Worm (Caenorhabditis elegans): ENCODE data around the gene F44E2.8.

The F44E2.8 gene

DNA sequence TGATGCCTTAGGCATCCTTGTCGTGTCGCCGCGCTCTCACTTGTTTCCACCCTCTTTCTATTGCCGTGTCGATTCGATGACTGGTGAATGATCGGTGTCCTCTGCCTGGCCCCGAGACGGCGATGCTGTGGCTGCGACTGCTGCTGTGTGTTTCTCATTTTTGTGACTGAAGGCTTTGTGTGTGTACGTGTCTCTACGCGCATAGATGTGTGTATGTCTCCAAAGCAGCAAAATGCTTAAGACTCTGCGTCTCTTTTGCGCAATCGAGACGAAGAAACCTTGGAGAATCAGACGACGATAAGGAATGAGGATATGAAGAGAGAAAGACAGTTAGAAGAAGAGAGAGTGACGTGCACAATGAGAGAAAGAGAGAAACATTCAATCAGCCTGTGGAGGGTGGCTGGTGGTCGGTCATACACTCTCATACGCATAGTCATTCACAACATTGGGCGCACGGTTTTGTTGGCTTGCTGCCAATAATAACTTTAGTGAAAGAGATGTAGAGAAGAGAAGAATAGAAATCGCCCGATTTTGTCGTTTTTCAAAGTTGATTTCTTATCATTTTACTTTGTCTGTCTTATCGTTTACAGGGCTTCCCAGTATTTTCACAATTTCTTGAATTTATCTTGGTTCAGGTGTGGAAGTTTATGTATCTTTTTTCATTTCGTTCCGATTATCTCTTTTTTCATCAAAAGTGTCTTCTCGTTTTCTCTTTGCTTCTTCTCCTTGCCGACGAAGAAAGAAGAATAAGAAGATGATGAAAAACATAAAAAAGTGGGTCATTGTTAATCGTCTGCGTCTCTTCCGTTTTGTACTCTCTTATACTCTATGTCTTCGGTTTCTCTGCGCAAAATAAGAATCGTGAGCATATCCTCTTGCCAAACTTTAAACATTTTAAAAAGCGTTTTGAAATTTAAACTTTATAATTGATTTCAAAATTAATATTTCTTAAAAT lies 47.5 kb downstream of the F44E2.8 start (continued):
- TF ChIP-seq ama-1 (optimal IDR thresholded peaks at IDR 0.05) (peak; percentile 42), nhr-76 (tag; optimal IDR thresholded peaks at IDR 0.05) (no peak), cey-2 (tag; optimal IDR thresholded peaks at IDR 0.05; ENCODE audit: borderline replicate concordance, insufficient read depth) (peak; percentile 88), zfp-2 (tag; optimal IDR thresholded peaks at IDR 0.05) (no peak), hlh-30 (tag; optimal IDR thresholded peaks at IDR 0.05; ENCODE audit: insufficient read depth) (peak; percentile 98), nhr-11 (tag; optimal IDR thresholded peaks at IDR 0.05) (peak; percentile 96), F10B5.3 (tag; optimal IDR thresholded peaks at IDR 0.05) (peak; percentile 69), lin-13 (GFP tag; optimal IDR thresholded peaks at IDR 0.05) (peak; percentile 93), ceh-82 (tag; optimal IDR thresholded peaks at IDR 0.05) (no peak), mxl-2 (GFP tag; conservative IDR thresholded peaks at IDR 0.05) (peak; percentile 82), gei-8 (GFP tag; optimal IDR thresholded peaks at IDR 0.05) (peak; percentile 94), lin-29 (GFP tag; IDR thresholded peaks at IDR 0.05) (peak; percentile 44; the same call in 1 of the 2 replicates), nhr-28 (tag; optimal IDR thresholded peaks at IDR 0.05) (peak; percentile 96), unc-130 (GFP tag; optimal IDR thresholded peaks at IDR 0.05) (peak; percentile 27), arid-1 (GFP tag; conservative IDR thresholded peaks at IDR 0.05) (0 out of 2 replicates have a peak, but pooled peaks have one; percentile 12), ctbp-1 (GFP tag; IDR thresholded peaks at IDR 0.05) (peak; percentile 83), nhr-102 (tag; optimal IDR thresholded peaks at IDR 0.05) (peak; percentile 94), hif-1 (tag; optimal IDR thresholded peaks at IDR 0.05) (peak; percentile 87 to 98), mes-2 (tag; optimal IDR thresholded peaks at IDR 0.05; ENCODE audit: poor library complexity, severe bottlenecking) (peak; percentile 80), lin-38 (GFP tag; IDR thresholded peaks at IDR 0.05) (peak; percentile 68), nhr-10 (tag; optimal IDR thresholded peaks at IDR 0.05) (peak; percentile 96), dmd-9 (GFP tag; IDR thresholded peaks at IDR 0.05) (no peak), fkh-10 (GFP tag; optimal IDR thresholded peaks at IDR 0.05) (peak; percentile 90), lin-15B (tag; optimal IDR thresholded peaks at IDR 0.05) (no peak), ces-1 (GFP tag; optimal IDR thresholded peaks at IDR 0.05) (no peak), nhr-48 (tag; optimal IDR thresholded peaks at IDR 0.05) (peak; percentile 95), mdl-1 (tag; optimal IDR thresholded peaks at IDR 0.05) (peak; percentile 94 to 98), duxl-1 (tag; optimal IDR thresholded peaks at IDR 0.05; ENCODE audit: poor library complexity) (peak; percentile 57), Y5F2A.4 (GFP tag; optimal IDR thresholded peaks at IDR 0.05) (no peak), egl-43 (GFP tag; IDR thresholded peaks at IDR 0.05) (peak; percentile 81), ceh-20 (GFP tag; IDR thresholded peaks at IDR 0.05) (peak; percentile 73), nhr-42 (GFP tag; IDR thresholded peaks at IDR 0.05) (peak; percentile 59; the same call in 1 of the 2 replicates), mxl-3 (GFP tag; optimal IDR thresholded peaks at IDR 0.05) (peak; percentile 86), jun-1 (tag; optimal IDR thresholded peaks at IDR 0.05) (peak; percentile 94), ceh-62 (tag; optimal IDR thresholded peaks at IDR 0.05) (no peak), spr-3 (GFP tag; optimal IDR thresholded peaks at IDR 0.05) (peak; percentile 21), T26A8.4 (GFP tag; IDR thresholded peaks at IDR 0.05) (peak; percentile 85), php-3 (GFP tag; IDR thresholded peaks at IDR 0.05) (no peak), madf-9 (GFP tag; conservative IDR thresholded peaks at IDR 0.05) (no peak; the same call in 1 of the 2 replicates), dmd-8 (GFP tag; IDR thresholded peaks at IDR 0.05) (no peak), F44E2.7 (GFP tag; IDR thresholded peaks at IDR 0.05) (no peak), rbr-2 (tag; optimal IDR thresholded peaks at IDR 0.05) (peak; percentile 95), lir-3 (tag; optimal IDR thresholded peaks at IDR 0.05) (peak; percentile 8), dve-1 (tag; optimal IDR thresholded peaks at IDR 0.05; ENCODE audit: insufficient read depth) (peak; percentile 98), hlh-11 (tag; optimal IDR thresholded peaks at IDR 0.05) (peak; percentile 100), nhr-77 (tag; optimal IDR thresholded peaks at IDR 0.05) (peak; percentile 91), Y48G9A.11 (GFP tag; IDR thresholded peaks at IDR 0.05) (no peak), zfp-3 (GFP tag; conservative IDR thresholded peaks at IDR 0.05) (peak; percentile 59; the same call in 1 of the 2 replicates)
